Fruit fly (Drosophila melanogaster): ENCODE results near the gene CG6125.

Gene CG6125

DNA sequence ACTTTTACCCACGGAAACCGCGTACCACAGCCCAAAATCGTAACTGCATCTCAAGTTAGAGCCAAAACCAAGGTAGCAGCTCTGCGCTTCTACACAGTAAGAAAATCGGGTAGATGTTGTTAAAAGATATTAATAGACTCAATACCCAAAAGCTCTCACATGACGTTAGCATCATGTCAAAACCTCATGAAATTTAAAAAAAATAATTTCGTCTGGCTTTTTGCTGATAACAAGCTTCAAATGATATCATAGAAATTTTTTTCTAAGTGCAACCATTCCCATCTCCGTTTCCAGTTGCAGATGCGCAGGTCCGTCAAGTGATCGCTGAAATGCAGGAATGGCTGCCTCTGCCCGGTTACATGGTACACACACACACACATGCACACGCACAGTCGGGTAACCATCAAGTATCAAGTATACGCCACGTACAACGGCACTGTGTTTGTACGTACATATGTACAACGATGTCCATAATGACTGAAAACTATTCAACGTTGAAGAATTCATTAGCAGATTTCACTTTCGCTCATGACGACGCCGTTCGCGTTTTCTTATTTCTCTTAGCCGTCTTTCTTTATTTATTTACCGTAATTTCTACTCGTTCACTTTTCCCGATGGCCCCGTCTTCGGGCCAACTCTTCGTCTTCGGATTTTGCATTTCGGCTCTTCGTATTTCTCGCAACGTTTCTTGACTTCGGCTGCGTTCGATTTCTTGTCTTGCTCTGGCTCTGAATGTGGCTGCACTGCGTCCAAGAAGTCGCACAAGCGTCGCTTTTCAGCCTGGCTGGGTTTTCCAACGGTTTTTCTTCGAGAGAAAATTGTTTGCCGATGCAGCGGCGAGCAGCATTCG is 19.0 kb upstream of the CG6125 start (continued):
- no peak for TF ChIP-seq CG31224 (GFP tag; IDR thresholded peaks at IDR 0.05)
- no peak for TF ChIP-seq yki (optimal IDR thresholded peaks at IDR 0.05)
- TF ChIP-seq CG1647 (GFP tag; optimal IDR thresholded peaks at IDR 0.05), result no peak
- peak; percentile 65 for TF ChIP-seq dmrt99B (tag; optimal IDR thresholded peaks at IDR 0.05)
- TF ChIP-seq Meics (GFP tag; optimal IDR thresholded peaks at IDR 0.05), result no peak
- 0 out of 2 replicates have a peak, but pooled peaks have one; percentile 23 for TF ChIP-seq sim (GFP tag; IDR thresholded peaks at IDR 0.05)
- 0 out of 3 replicates have a peak, but pooled peaks have one; percentile 58 for TF ChIP-seq gce (GFP tag; IDR thresholded peaks at IDR 0.05)
- no peak for TF ChIP-seq HLHmδ (GFP tag; optimal IDR thresholded peaks at IDR 0.05)
- TF ChIP-seq CG15269 (tag; optimal IDR thresholded peaks at IDR 0.05), result peak; percentile 21
- TF ChIP-seq ro (GFP tag; IDR thresholded peaks at IDR 0.05), result no peak
- no peak for TF ChIP-seq CG12744 (GFP tag; optimal IDR thresholded peaks at IDR 0.05)
- peak; percentile 28 for TF ChIP-seq CG8388 (GFP tag; optimal IDR thresholded peaks at IDR 0.05)
- no peak for TF ChIP-seq CG1602 (GFP tag; optimal IDR thresholded peaks at IDR 0.05)
- TF ChIP-seq slp2 (GFP tag; optimal IDR thresholded peaks at IDR 0.05), result peak; percentile 20
- peak; percentile 29; the same call in 1 of the 2 replicates for TF ChIP-seq CG10366 (GFP tag; IDR thresholded peaks at IDR 0.05)
- peak; percentile 11 for TF ChIP-seq CG16863 (GFP tag; optimal IDR thresholded peaks at IDR 0.05)
- TF ChIP-seq CG1792 (GFP tag; optimal IDR thresholded peaks at IDR 0.05), result no peak
- no peak for TF ChIP-seq Oaz (GFP tag; IDR thresholded peaks at IDR 0.05)
- 0 out of 3 replicates have a peak, but pooled peaks have one; percentile 64 for TF ChIP-seq ci (GFP tag; IDR thresholded peaks at IDR 0.05)
- no peak for TF ChIP-seq jumu (GFP tag; optimal IDR thresholded peaks at IDR 0.05)
- peak; percentile 18 for TF ChIP-seq Atf3 (GFP tag; optimal IDR thresholded peaks at IDR 0.05)
- no peak for TF ChIP-seq CG6175 (GFP tag; IDR thresholded peaks at IDR 0.05)
- peak; percentile 18 for TF ChIP-seq ewg (GFP tag; optimal IDR thresholded peaks at IDR 0.05)
- TF ChIP-seq Sox100B (GFP tag; optimal IDR thresholded peaks at IDR 0.05), result peak; percentile 20
- no peak for TF ChIP-seq fd3F (GFP tag; optimal IDR thresholded peaks at IDR 0.05)
- no peak for TF ChIP-seq seq (GFP tag; IDR thresholded peaks at IDR 0.05)
- no peak for TF ChIP-seq CG12104 (GFP tag; optimal IDR thresholded peaks at IDR 0.05)
- no peak for TF ChIP-seq Nf-YC (tag; optimal IDR thresholded peaks at IDR 0.05)
- TF ChIP-seq CG17186 (GFP tag; optimal IDR thresholded peaks at IDR 0.05), result no peak
- no peak for TF ChIP-seq CG4328 (GFP tag; optimal IDR thresholded peaks at IDR 0.05)
- TF ChIP-seq Pdp1 (GFP tag; optimal IDR thresholded peaks at IDR 0.05), result no peak
- peak; percentile 9 for TF ChIP-seq CG8924 (tag; optimal IDR thresholded peaks at IDR 0.05)
- no peak for TF ChIP-seq Poxn (GFP tag; IDR thresholded peaks at IDR 0.05)
- 0 out of 2 replicates have a peak, but pooled peaks have one; percentile 33 for TF ChIP-seq ara (GFP tag; IDR thresholded peaks at IDR 0.05)
- peak; percentile 22 for TF ChIP-seq unpg (GFP tag; optimal IDR thresholded peaks at IDR 0.05)
- TF ChIP-seq da (GFP tag; optimal IDR thresholded peaks at IDR 0.05), result no peak
- no peak for TF ChIP-seq tna (GFP tag; IDR thresholded peaks at IDR 0.05; ENCODE audit: partially characterized antibody)
- no peak for TF ChIP-seq CG18764 (GFP tag; optimal IDR thresholded peaks at IDR 0.05)
- no peak for TF ChIP-seq run (tag; optimal IDR thresholded peaks at IDR 0.05)
- no peak for TF ChIP-seq CG10462 (GFP tag; optimal IDR thresholded peaks at IDR 0.05)
- no peak for TF ChIP-seq CG32772 (GFP tag; IDR thresholded peaks at IDR 0.05)
- TF ChIP-seq CG10209 (GFP tag; optimal IDR thresholded peaks at IDR 0.05), result peak; percentile 5
- TF ChIP-seq Ets65A (GFP tag), result peak; percentile 65
- no peak for TF ChIP-seq Mes4 (GFP tag; optimal IDR thresholded peaks at IDR 0.05)
- TF ChIP-seq CG2889 (GFP tag; IDR thresholded peaks at IDR 0.05), result no peak
- no peak for TF ChIP-seq Gsc (GFP tag; IDR thresholded peaks at IDR 0.05)
- TF ChIP-seq scrt (GFP tag; optimal IDR thresholded peaks at IDR 0.05), result no peak
- no peak for TF ChIP-seq Nf-YB (GFP tag; optimal IDR thresholded peaks at IDR 0.05)
- TF ChIP-seq BEAF-32 (GFP tag; optimal IDR thresholded peaks at IDR 0.05), result no peak
- peak; percentile 14 for TF ChIP-seq oc (tag; optimal IDR thresholded peaks at IDR 0.05)

Data from whole organism, embryonic.